Worm (Caenorhabditis elegans): ENCODE measurements around the gene tsp-1.

tsp-1 gene

DNA sequence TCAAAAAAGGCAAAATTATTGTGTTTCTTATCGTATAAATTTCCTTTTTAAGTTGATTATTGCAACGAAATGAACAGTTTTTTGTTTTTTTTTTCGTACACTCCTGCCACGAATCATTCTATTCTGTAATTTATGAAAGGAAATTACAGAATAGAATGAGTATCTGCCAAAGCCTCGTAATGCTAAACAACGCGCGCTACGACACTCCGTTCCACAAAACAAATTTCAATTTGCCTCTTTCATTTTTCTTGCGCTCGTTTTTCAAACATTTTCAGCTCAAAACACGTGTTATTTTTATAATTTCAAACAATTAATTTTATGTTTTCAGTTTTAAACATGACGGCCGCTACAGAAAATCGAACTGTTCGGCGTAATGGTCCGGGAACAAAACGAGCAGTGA lies 14.5 kb downstream of the tsp-1 start, which contains the start of gene mob-4:
Gene mob-4, plus strand, starts transcription at position 329 of the 400 bp plus-strand sequence.
- TF ChIP-seq skn-1 (tag; optimal IDR thresholded peaks at IDR 0.05) = no peak
- no peak for TF ChIP-seq fkh-10 (GFP tag; optimal IDR thresholded peaks at IDR 0.05)
- TF ChIP-seq ztf-4 (tag; optimal IDR thresholded peaks at IDR 0.05) = no peak
- TF ChIP-seq nhr-28 (tag; optimal IDR thresholded peaks at IDR 0.05) = no peak
- no peak for TF ChIP-seq ZK546.5 (tag; optimal IDR thresholded peaks at IDR 0.05)
- TF ChIP-seq nhr-67 (tag; optimal IDR thresholded peaks at IDR 0.05) = no peak
- no peak for TF ChIP-seq aly-2 (tag; optimal IDR thresholded peaks at IDR 0.05)
- TF ChIP-seq egl-5 (tag; optimal IDR thresholded peaks at IDR 0.05) = peak; percentile 1
- no peak for TF ChIP-seq snpc-4 (tag; optimal IDR thresholded peaks at IDR 0.05)
- TF ChIP-seq mdl-1 (tag; optimal IDR thresholded peaks at IDR 0.05) = no peak
- TF ChIP-seq ceh-9 (tag; optimal IDR thresholded peaks at IDR 0.05) = no peak
- TF ChIP-seq nhr-43 (tag; optimal IDR thresholded peaks at IDR 0.05; ENCODE audit: poor library complexity, severe bottlenecking) = no peak
- TF ChIP-seq nhr-237 (tag; optimal IDR thresholded peaks at IDR 0.05) = no peak
- no peak for TF ChIP-seq nhr-77 (tag; optimal IDR thresholded peaks at IDR 0.05)
- no peak for TF ChIP-seq nhr-23 (tag; optimal IDR thresholded peaks at IDR 0.05)
- TF ChIP-seq egl-27 (tag; optimal IDR thresholded peaks at IDR 0.05) = no peak
- TF ChIP-seq nfya-1 (tag; optimal IDR thresholded peaks at IDR 0.05; ENCODE audit: insufficient read depth) = peak; percentile 11
- no peak for TF ChIP-seq fos-1 (tag; optimal IDR thresholded peaks at IDR 0.05)
- TF ChIP-seq hmg-11 (tag; optimal IDR thresholded peaks at IDR 0.05) = peak; percentile 41
- no peak for TF ChIP-seq pqm-1 (tag; optimal IDR thresholded peaks at IDR 0.05)
- TF ChIP-seq pha-4 (tag; optimal IDR thresholded peaks at IDR 0.05) = peak; percentile 22
- no peak for TF ChIP-seq mml-1 (tag; optimal IDR thresholded peaks at IDR 0.05)
- no peak for TF ChIP-seq zag-1 (tag; optimal IDR thresholded peaks at IDR 0.05)
- TF ChIP-seq tbx-2 (tag; optimal IDR thresholded peaks at IDR 0.05) = no peak
- TF ChIP-seq ceh-82 (tag; optimal IDR thresholded peaks at IDR 0.05) = no peak
- no peak for TF ChIP-seq nhr-76 (tag; optimal IDR thresholded peaks at IDR 0.05)
- no peak for TF ChIP-seq sea-2 (GFP tag; optimal IDR thresholded peaks at IDR 0.05)
- no peak for TF ChIP-seq unc-62 (GFP tag; optimal IDR thresholded peaks at IDR 0.05)
- peak; percentile 57 for TF ChIP-seq lin-15B (tag; optimal IDR thresholded peaks at IDR 0.05)

DNA sequence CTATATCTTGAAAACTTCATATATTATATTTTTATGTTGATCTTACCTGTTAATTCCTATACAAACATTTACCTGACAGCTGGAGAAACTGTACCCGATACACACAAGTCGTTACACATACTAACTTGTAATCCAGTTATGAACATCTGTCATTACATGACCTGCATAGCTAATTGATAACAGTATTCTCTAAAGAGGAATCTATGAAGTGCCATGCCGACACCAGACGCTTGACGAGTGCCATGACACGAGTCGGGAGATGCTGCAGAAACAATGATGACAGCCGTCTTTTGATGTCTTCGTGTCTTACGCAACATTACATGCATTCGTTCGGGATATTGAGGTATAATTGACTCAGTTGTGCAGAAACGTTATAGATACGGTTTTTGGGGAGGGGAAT lies 19.1 kb downstream of the tsp-1 start:
- TF ChIP-seq jun-1 (tag; optimal IDR thresholded peaks at IDR 0.05) = no peak
- TF ChIP-seq tbx-2 (tag; optimal IDR thresholded peaks at IDR 0.05) = no peak

DNA sequence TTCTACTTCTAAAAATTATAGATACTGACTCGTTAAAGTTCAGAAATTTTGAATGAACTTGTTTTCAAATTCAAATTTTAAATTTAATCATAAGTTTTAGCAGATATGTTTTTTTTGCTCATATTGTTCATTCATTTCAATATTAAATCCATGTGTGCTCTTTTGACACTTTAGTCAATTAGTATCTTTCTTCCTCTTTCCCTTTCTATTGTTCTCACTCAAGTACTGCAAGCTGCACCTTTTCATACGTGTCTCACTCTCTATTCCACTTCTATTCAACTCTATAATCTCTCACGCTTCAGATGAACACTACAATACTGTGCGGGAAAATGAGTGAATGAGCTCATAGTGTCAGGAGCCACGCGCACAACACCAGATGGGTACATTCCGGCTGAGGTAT lies 21.3 kb downstream of the tsp-1 start, which contains the start of gene C30A5.16:
Gene C30A5.16, plus strand, starts transcription at position 301 of the 400 bp plus-strand sequence.
- TF ChIP-seq pha-4 (tag; optimal IDR thresholded peaks at IDR 0.05) (no peak), unc-39 (tag; optimal IDR thresholded peaks at IDR 0.05) (no peak), nhr-43 (tag; optimal IDR thresholded peaks at IDR 0.05; ENCODE audit: poor library complexity, severe bottlenecking) (no peak), mml-1 (tag; optimal IDR thresholded peaks at IDR 0.05) (no peak), nhr-67 (tag; optimal IDR thresholded peaks at IDR 0.05) (no peak), nhr-237 (tag; optimal IDR thresholded peaks at IDR 0.05) (no peak), aly-2 (tag; optimal IDR thresholded peaks at IDR 0.05) (no peak), fkh-2 (tag; optimal IDR thresholded peaks at IDR 0.05) (no peak), nhr-11 (tag; optimal IDR thresholded peaks at IDR 0.05) (no peak), nhr-28 (tag; optimal IDR thresholded peaks at IDR 0.05) (no peak), nhr-23 (tag; optimal IDR thresholded peaks at IDR 0.05) (no peak), elt-2 (tag; optimal IDR thresholded peaks at IDR 0.05) (no peak), eor-1 (tag; optimal IDR thresholded peaks at IDR 0.05) (no peak), lin-39 (tag; optimal IDR thresholded peaks at IDR 0.05) (no peak), nfya-1 (tag; optimal IDR thresholded peaks at IDR 0.05; ENCODE audit: insufficient read depth) (no peak), fkh-10 (GFP tag; optimal IDR thresholded peaks at IDR 0.05) (no peak), ama-1 (optimal IDR thresholded peaks at IDR 0.05) (no peak)

DNA sequence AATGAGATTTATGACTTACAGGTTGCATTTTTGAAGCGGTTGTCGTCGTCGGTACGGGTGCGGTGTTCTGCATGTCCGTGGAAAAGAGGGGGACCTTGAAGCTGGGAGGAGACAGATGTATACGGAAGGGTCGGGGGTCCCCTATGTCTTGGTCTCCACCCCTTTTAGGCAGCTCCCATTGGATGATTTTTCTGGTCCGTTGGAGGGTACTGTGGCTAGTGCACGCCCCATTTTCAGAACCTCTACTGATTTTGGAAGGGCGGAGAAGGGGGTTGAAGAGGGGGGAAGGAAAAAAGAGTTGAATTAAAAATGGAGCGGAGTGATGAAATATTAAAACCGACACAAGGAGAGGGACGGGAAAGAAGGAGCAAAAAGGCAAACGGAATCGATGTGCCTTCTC lies 23.0 kb downstream of the tsp-1 start, which contains the start of gene unc-86:
Gene unc-86, minus strand, starts transcription at position 113 of the 400 bp plus-strand sequence.
- TF ChIP-seq nfya-1 (tag; optimal IDR thresholded peaks at IDR 0.05; ENCODE audit: insufficient read depth) (peak; percentile 67), lsy-12 (tag; optimal IDR thresholded peaks at IDR 0.05) (no peak), snpc-4 (tag; optimal IDR thresholded peaks at IDR 0.05) (no peak)
